Fruit fly (Drosophila melanogaster): ENCODE results near the gene CG12541.

dm6 chrX:7034892-7035291, 31.0 kb downstream of the CG12541 start:
- TF ChIP-seq Hsf (GFP tag; optimal IDR thresholded peaks at IDR 0.05): no peak
- no peak for TF ChIP-seq mirr (GFP tag; optimal IDR thresholded peaks at IDR 0.05)
- TF ChIP-seq CG2875 (GFP tag; optimal IDR thresholded peaks at IDR 0.05): no peak
- TF ChIP-seq wdn (GFP tag; IDR thresholded peaks at IDR 0.05): no peak
- TF ChIP-seq gro (GFP tag; optimal IDR thresholded peaks at IDR 0.05): no peak
- no peak for TF ChIP-seq danr (GFP tag; IDR thresholded peaks at IDR 0.05)
- TF ChIP-seq CG2129 (GFP tag; IDR thresholded peaks at IDR 0.05; ENCODE audit: partially characterized antibody): no peak
- TF ChIP-seq CG18011 (GFP tag; optimal IDR thresholded peaks at IDR 0.05): no peak
- no peak for TF ChIP-seq Dfd (GFP tag; optimal IDR thresholded peaks at IDR 0.05)
- TF ChIP-seq Camta (GFP tag; optimal IDR thresholded peaks at IDR 0.05): no peak
- no peak for TF ChIP-seq ci (GFP tag; IDR thresholded peaks at IDR 0.05)
- TF ChIP-seq CG1602 (GFP tag; optimal IDR thresholded peaks at IDR 0.05): no peak

All from whole organism, embryonic.